Worm (Caenorhabditis elegans) whole organism, early embryonic: ENCODE measurements around the gene mppb-1.

Experiments used
- B0310.2 ChIP-seq: sonication (generic microtip); optimal IDR thresholded peaks from 2 replicates; lab custom pipeline; 2016; ENCODE audit warnings: mild to moderate bottlenecking, missing genetic modification characterization, missing compliant biosample characterization
- aly-1 ChIP-seq: sonication (generic microtip); optimal IDR thresholded peaks from 2 replicates; lab custom pipeline; 2016; ENCODE audit warnings: missing genetic modification characterization, missing compliant biosample characterization
- ama-1 ChIP-seq: fragments of 150-350 bp; optimal IDR thresholded peaks from 2 replicates; lab custom pipeline; 2014
- ceh-36 ChIP-seq: sonication (generic microtip); optimal IDR thresholded peaks from 2 replicates; lab custom pipeline; 2016; ENCODE audit warnings: missing genetic modification characterization, inconsistent platforms, missing compliant biosample characterization
- ets-7 ChIP-seq: sonication (generic microtip); optimal IDR thresholded peaks from 2 replicates; lab custom pipeline; 2016; ENCODE audit warnings: missing genotype, missing genetic modification characterization, missing compliant biosample characterization
- scrt-1 ChIP-seq: fragments of 200-800 bp; sonication (Bioruptor generic); IDR thresholded peaks from 2 replicates; pipeline ENCODE4 v1.3.6; 2022; ENCODE audit warnings: missing genetic modification characterization, missing compliant biosample characterization
- sea-1 ChIP-seq: fragments of 200-800 bp; sonication (Bioruptor generic); conservative IDR thresholded peaks from 2 replicates; pipeline ENCODE4 v1.3.6; 2022; ENCODE audit warnings: missing genetic modification characterization, missing compliant biosample characterization
- tbx-37 ChIP-seq: fragments of 200-800 bp; sonication (Bioruptor generic); conservative IDR thresholded peaks from 2 replicates; pipeline ENCODE4 v1.3.6; 2022; ENCODE audit warnings: missing genetic modification reagents, missing genetic modification characterization, missing compliant biosample characterization
- tra-4 ChIP-seq: sonication (generic microtip); optimal IDR thresholded peaks from 2 replicates; lab custom pipeline; 2017; ENCODE audit warnings: missing genetic modification characterization, missing compliant biosample characterization

- no peak for TF ChIP-seq ama-1 (lab: Kevin White, UChicago)
- no peak for TF ChIP-seq sea-1 (GFP tag; lab: Robert Waterston, UW)
- no peak for TF ChIP-seq ceh-36 (tag; lab: Kevin White, UChicago)
- no peak for TF ChIP-seq aly-1
- no peak for TF ChIP-seq tra-4
- TF ChIP-seq ets-7 (tag; lab: Kevin White, UChicago) = no peak
- TF ChIP-seq B0310.2 (tag; lab: Kevin White, UChicago) = no peak
- no peak for TF ChIP-seq scrt-1 (GFP tag; lab: Robert Waterston, UW)
- no peak for TF ChIP-seq tbx-37 (GFP tag; lab: Robert Waterston, UW)
These were observed 24.5 kb downstream of the mppb-1 start, which contains the start of gene gldi-10 for ce11 chrIV:9098942-9099341.
